Fruit fly (Drosophila melanogaster): ENCODE measurements around the gene CG14397.

CG14397 gene

DNA sequence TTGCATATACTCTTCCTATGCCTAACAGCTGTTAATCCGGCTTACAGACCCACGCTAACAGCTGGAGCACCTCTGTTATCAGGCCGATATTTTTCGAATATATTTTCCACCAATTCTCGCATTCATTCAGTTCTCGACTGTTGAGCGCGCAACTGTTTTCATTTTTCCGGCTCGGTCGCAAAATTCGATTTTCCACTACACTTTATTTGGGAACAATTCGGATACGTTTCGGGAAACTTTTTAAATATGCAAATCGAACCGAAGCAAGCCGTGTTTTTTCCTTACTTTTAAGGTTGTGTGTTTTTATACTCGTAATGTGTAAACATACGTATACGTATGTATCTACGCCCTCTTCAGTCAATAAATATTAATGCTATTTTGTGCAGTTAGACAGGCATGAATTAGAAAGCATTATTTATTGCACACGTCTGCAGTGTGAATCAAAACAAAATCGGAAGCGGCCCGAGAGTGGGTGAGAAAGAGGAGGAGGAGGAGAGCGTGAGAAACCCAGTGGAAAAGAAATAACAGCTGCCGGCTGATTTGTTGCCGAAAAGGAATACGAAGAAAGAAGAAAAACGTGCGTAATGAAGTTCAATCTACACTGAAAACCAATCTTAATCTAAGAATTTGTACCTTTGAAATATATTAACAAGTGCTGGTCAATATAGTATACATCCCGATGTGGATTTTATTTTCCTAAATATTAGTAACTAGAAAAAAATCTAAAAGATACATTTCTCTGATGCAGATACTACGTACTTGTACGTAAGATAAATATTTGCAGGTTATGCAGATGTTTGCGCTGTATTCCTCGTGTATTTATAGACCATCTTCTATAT lies 16.8 kb downstream of the CG14397 start (continued):
- TF ChIP-seq chm (GFP tag; IDR thresholded peaks at IDR 0.05) (no peak), CG34376 (GFP tag; optimal IDR thresholded peaks at IDR 0.05) (no peak), CkIIα-i1 (GFP tag; IDR thresholded peaks at IDR 0.05) (no peak), Atf6 (GFP tag; IDR thresholded peaks at IDR 0.05) (no peak), zfh2 (GFP tag; optimal IDR thresholded peaks at IDR 0.05) (no peak), CG31441 (GFP tag; IDR thresholded peaks at IDR 0.05) (no peak), sr (GFP tag; IDR thresholded peaks at IDR 0.05) (no peak), CG13287 (GFP tag; IDR thresholded peaks at IDR 0.05; ENCODE audit: partially characterized antibody) (peak; percentile 26; the same call in 1 of the 2 replicates), CG6254 (GFP tag; optimal IDR thresholded peaks at IDR 0.05) (no peak), CG10462 (GFP tag; optimal IDR thresholded peaks at IDR 0.05) (no peak), sens-2 (GFP tag; IDR thresholded peaks at IDR 0.05) (no peak), CG6854 (GFP tag; optimal IDR thresholded peaks at IDR 0.05) (no peak), Chrac-16 (GFP tag; optimal IDR thresholded peaks at IDR 0.05) (no peak), cato (GFP tag; optimal IDR thresholded peaks at IDR 0.05; ENCODE audit: borderline replicate concordance) (no peak), Dip3 (GFP tag; optimal IDR thresholded peaks at IDR 0.05) (no peak), CG10366 (GFP tag; IDR thresholded peaks at IDR 0.05) (no peak), nau (GFP tag; optimal IDR thresholded peaks at IDR 0.05) (peak; percentile 47), Rx (GFP tag; IDR thresholded peaks at IDR 0.05) (no peak), CG10565 (GFP tag; optimal IDR thresholded peaks at IDR 0.05) (no peak), en (GFP tag; optimal IDR thresholded peaks at IDR 0.05) (no peak), MESR4 (GFP tag; optimal IDR thresholded peaks at IDR 0.05) (no peak), CG6791 (GFP tag; IDR thresholded peaks at IDR 0.05; ENCODE audit: partially characterized antibody) (no peak), btn (GFP tag; optimal IDR thresholded peaks at IDR 0.05) (no peak), Sin3A (optimal IDR thresholded peaks at IDR 0.05) (no peak), Fer1 (GFP tag; optimal IDR thresholded peaks at IDR 0.05) (peak; percentile 20), ind (GFP tag; optimal IDR thresholded peaks at IDR 0.05) (no peak), CG3163 (GFP tag; optimal IDR thresholded peaks at IDR 0.05) (no peak), E2f2 (GFP tag; IDR thresholded peaks at IDR 0.05) (peak; percentile 19; the same call in 1 of the 2 replicates), Ets97D (GFP tag; optimal IDR thresholded peaks at IDR 0.05) (no peak), Fer2 (tag; optimal IDR thresholded peaks at IDR 0.05) (no peak), CG12071 (GFP tag; optimal IDR thresholded peaks at IDR 0.05) (no peak), CG8924 (tag; optimal IDR thresholded peaks at IDR 0.05) (no peak), D19A (tag; optimal IDR thresholded peaks at IDR 0.05) (peak; percentile 88), gem (tag; optimal IDR thresholded peaks at IDR 0.05) (peak; percentile 42), peb (GFP tag; IDR thresholded peaks at IDR 0.05) (no peak), br (optimal IDR thresholded peaks at IDR 0.05) (no peak), D (optimal IDR thresholded peaks at IDR 0.05) (no peak), D (GFP tag; optimal IDR thresholded peaks at IDR 0.05) (no peak), ap (GFP tag; IDR thresholded peaks at IDR 0.05) (no peak), Jarid2 (GFP tag; optimal IDR thresholded peaks at IDR 0.05) (peak; percentile 50), Fer3 (tag; optimal IDR thresholded peaks at IDR 0.05) (no peak), CG12744 (GFP tag; optimal IDR thresholded peaks at IDR 0.05) (no peak), CG10321 (GFP tag; IDR thresholded peaks at IDR 0.05) (no peak), CG8944 (GFP tag; optimal IDR thresholded peaks at IDR 0.05) (no peak), CG10654 (GFP tag; optimal IDR thresholded peaks at IDR 0.05) (no peak), sim (GFP tag; IDR thresholded peaks at IDR 0.05) (no peak), fru (optimal IDR thresholded peaks at IDR 0.05) (no peak), Deaf1 (tag; optimal IDR thresholded peaks at IDR 0.05) (peak; percentile 21), CG18619 (GFP tag; optimal IDR thresholded peaks at IDR 0.05) (no peak), CG14667 (GFP tag; IDR thresholded peaks at IDR 0.05) (no peak), CG4730 (GFP tag; IDR thresholded peaks at IDR 0.05) (no peak), gcm (GFP tag; optimal IDR thresholded peaks at IDR 0.05) (no peak)

All from whole organism, embryonic.